Worm (Caenorhabditis elegans) whole organism, young adult: ENCODE results near the gene srd-17.
A peak's percentile ranks its signal among the peaks of the same experiment; 100 is the strongest.

ENCODE experiments used
- F22D6.2 ChIP-seq: sonication (generic microtip); optimal IDR thresholded peaks from 2 replicates; lab custom pipeline; 2016; ENCODE audit warnings: mild to moderate bottlenecking, missing genetic modification characterization, missing compliant biosample characterization
- F39B2.1 ChIP-seq: fragments of 200-800 bp; sonication (Bioruptor generic); IDR thresholded peaks from 2 replicates; pipeline ENCODE4 v1.3.6; 2022; ENCODE audit warnings: missing genetic modification reagents, missing genetic modification characterization, missing compliant biosample characterization
- F57A8.1 ChIP-seq: fragments of 200-800 bp; sonication (Bioruptor generic); optimal IDR thresholded peaks from 2 replicates; lab custom pipeline; 2018; ENCODE audit warnings: mild to moderate bottlenecking, missing genetic modification characterization, moderate library complexity, missing compliant biosample characterization
- K11D2.4 ChIP-seq: fragments of 200-800 bp; sonication (Bioruptor generic); IDR thresholded peaks from 2 replicates; pipeline ENCODE4 v1.3.6; 2022; ENCODE audit warnings: missing genetic modification reagents, missing genetic modification characterization, missing compliant biosample characterization
- K12H6.12 ChIP-seq: fragments of 200-800 bp; sonication (Bioruptor generic); optimal IDR thresholded peaks from 2 replicates; lab custom pipeline; 2018; ENCODE audit warnings: mild to moderate bottlenecking, missing genetic modification characterization, missing compliant biosample characterization
- Y53G8AR.9 ChIP-seq: fragments of 200-800 bp; sonication (Bioruptor generic); conservative IDR thresholded peaks from 2 replicates; pipeline ENCODE4 v1.3.6; 2022; ENCODE audit warnings: missing genetic modification reagents, missing genetic modification characterization, missing compliant biosample characterization
- Y79H2A.3 ChIP-seq: fragments of 200-800 bp; sonication (Bioruptor generic); conservative IDR thresholded peaks from 2 replicates; pipeline ENCODE4 v1.3.6; 2022; ENCODE audit warnings: missing genetic modification reagents, missing genetic modification characterization, missing compliant biosample characterization
- Y95B8A.8 ChIP-seq: fragments of 200-800 bp; sonication (Bioruptor generic); IDR thresholded peaks from 2 replicates; pipeline ENCODE4 v1.3.6; 2022; ENCODE audit warnings: missing genetic modification reagents, missing genetic modification characterization, missing compliant biosample characterization
- aptf-3 ChIP-seq: fragments of 200-800 bp; sonication (Bioruptor generic); IDR thresholded peaks from 2 replicates; pipeline ENCODE4 v1.3.6; 2022; ENCODE audit warnings: missing genetic modification characterization, missing compliant biosample characterization
- athp-1 ChIP-seq: sonication (generic microtip); optimal IDR thresholded peaks from 2 replicates; lab custom pipeline; 2017; ENCODE audit warnings: mild to moderate bottlenecking, missing genetic modification characterization, missing compliant biosample characterization
- attf-6 ChIP-seq: fragments of 200-800 bp; sonication (Bioruptor generic); IDR thresholded peaks from 2 replicates; pipeline ENCODE4 v1.3.6; 2022; ENCODE audit warnings: missing genetic modification reagents, missing genetic modification characterization, missing compliant biosample characterization
- ceh-40 ChIP-seq: fragments of 200-800 bp; sonication (Bioruptor generic); IDR thresholded peaks from 2 replicates; pipeline ENCODE4 v1.3.6; 2022; ENCODE audit warnings: missing genetic modification characterization, missing compliant biosample characterization
- ceh-58 ChIP-seq: fragments of 200-800 bp; sonication (Bioruptor generic); IDR thresholded peaks from 2 replicates; pipeline ENCODE4 v1.3.6; 2022; ENCODE audit warnings: missing genetic modification characterization, missing compliant biosample characterization
- chd-7 ChIP-seq: sonication (generic microtip); optimal IDR thresholded peaks from 2 replicates; lab custom pipeline; 2016; ENCODE audit warnings: mild to moderate bottlenecking, missing genetic modification characterization, moderate library complexity, missing compliant biosample characterization
- dox-1 ChIP-seq: fragments of 200-800 bp; sonication (Bioruptor generic); IDR thresholded peaks from 2 replicates; pipeline ENCODE4 v1.3.6; 2022; ENCODE audit warnings: missing genetic modification reagents, missing genetic modification characterization, missing compliant biosample characterization
- dpff-1 ChIP-seq: sonication (generic microtip); optimal IDR thresholded peaks from 2 replicates; lab custom pipeline; 2017; ENCODE audit warnings: mild to moderate bottlenecking, missing genetic modification characterization, missing compliant biosample characterization
- egl-18 ChIP-seq: fragments of 200-800 bp; sonication (Bioruptor generic); IDR thresholded peaks from 2 replicates; pipeline ENCODE4 v1.3.6; 2022; ENCODE audit warnings: missing genetic modification reagents, missing genetic modification characterization, missing compliant biosample characterization
- egrh-3 ChIP-seq: fragments of 200-800 bp; sonication (Bioruptor generic); IDR thresholded peaks from 2 replicates; pipeline ENCODE4 v1.3.6; 2022; ENCODE audit warnings: missing genetic modification reagents, missing genetic modification characterization, missing compliant biosample characterization
- fkh-3 ChIP-seq: sonication (generic microtip); optimal IDR thresholded peaks from 2 replicates; lab custom pipeline; 2016; ENCODE audit warnings: mild to moderate bottlenecking, missing genetic modification characterization, missing compliant biosample characterization
- hrde-1 ChIP-seq: sonication (generic microtip); optimal IDR thresholded peaks from 2 replicates; lab custom pipeline; 2016; ENCODE audit warnings: missing genetic modification characterization, mild to moderate bottlenecking, missing compliant biosample characterization, moderate library complexity, missing genotype, missing genetic modification reagents, borderline replicate concordance
- let-526 ChIP-seq: fragments of 200-800 bp; sonication (Bioruptor generic); IDR thresholded peaks from 2 replicates; pipeline ENCODE4 v1.3.6; 2022; ENCODE audit warnings: missing genetic modification reagents, missing genetic modification characterization, missing compliant biosample characterization
- madf-10 ChIP-seq: sonication (generic microtip); optimal IDR thresholded peaks from 2 replicates; lab custom pipeline; 2016; ENCODE audit warnings: mild to moderate bottlenecking, missing genetic modification characterization, missing compliant biosample characterization
- madf-6 ChIP-seq: fragments of 200-800 bp; sonication (Bioruptor generic); IDR thresholded peaks from 2 replicates; pipeline ENCODE4 v1.3.6; 2022; ENCODE audit warnings: missing genetic modification reagents, missing genetic modification characterization, missing compliant biosample characterization
- nfya-1 ChIP-seq: sonication (generic microtip); optimal IDR thresholded peaks from 2 replicates; lab custom pipeline; 2017; ENCODE audit warnings: antibody characterized with exemption, missing compliant biosample characterization, missing genetic modification characterization, borderline replicate concordance; ENCODE audit not compliant: insufficient read depth
- nfyb-1 ChIP-seq: fragments of 200-800 bp; sonication (Bioruptor generic); IDR thresholded peaks from 2 replicates; pipeline ENCODE4 v1.3.6; 2022; ENCODE audit warnings: missing genetic modification reagents, missing genetic modification characterization, missing compliant biosample characterization
- pbrm-1 ChIP-seq: fragments of 200-800 bp; sonication (Bioruptor generic); IDR thresholded peaks from 2 replicates; pipeline ENCODE4 v1.3.6; 2022; ENCODE audit warnings: missing genetic modification reagents, missing genetic modification characterization, missing compliant biosample characterization
- rcor-1 ChIP-seq: fragments of 200-800 bp; sonication (Bioruptor generic); IDR thresholded peaks from 2 replicates; pipeline ENCODE4 v1.3.6; 2022; ENCODE audit warnings: missing genetic modification reagents, missing genetic modification characterization, missing compliant biosample characterization
- snpc-1.3 ChIP-seq: sonication (generic microtip); optimal IDR thresholded peaks from 2 replicates; lab custom pipeline; 2017; ENCODE audit warnings: missing genetic modification characterization, mild to moderate bottlenecking, missing compliant biosample characterization, antibody characterized with exemption, moderate library complexity, missing genotype, missing genetic modification reagents; ENCODE audit not compliant: insufficient read depth
- snpc-3.4 ChIP-seq: sonication (generic microtip); optimal IDR thresholded peaks from 2 replicates; lab custom pipeline; 2017; ENCODE audit warnings: missing genetic modification characterization, mild to moderate bottlenecking, missing compliant biosample characterization, antibody characterized with exemption, moderate library complexity, missing genotype, missing genetic modification reagents
- somi-1 ChIP-seq: fragments of 200-800 bp; sonication (Bioruptor generic); optimal IDR thresholded peaks from 2 replicates; lab custom pipeline; 2018; ENCODE audit warnings: mild to moderate bottlenecking, missing genetic modification characterization, missing compliant biosample characterization
- tbx-9 ChIP-seq: sonication (generic microtip); optimal IDR thresholded peaks from 2 replicates; lab custom pipeline; 2016; ENCODE audit warnings: borderline replicate concordance, missing genetic modification characterization, inconsistent platforms, missing compliant biosample characterization
- unc-62 ChIP-seq: fragments of 150-350 bp; optimal IDR thresholded peaks from 2 replicates; lab custom pipeline; 2014; ENCODE audit warnings: missing biosample characterization, missing genetic modification reagents, missing genetic modification characterization
- zfh-2 ChIP-seq: fragments of 200-800 bp; sonication (Bioruptor generic); conservative IDR thresholded peaks from 2 replicates; pipeline ENCODE4 v1.3.6; 2022; ENCODE audit warnings: missing genetic modification reagents, missing genetic modification characterization, missing compliant biosample characterization
- ztf-22 ChIP-seq: fragments of 200-800 bp; sonication (Bioruptor generic); optimal IDR thresholded peaks from 2 replicates; lab custom pipeline; 2018; ENCODE audit warnings: mild to moderate bottlenecking, missing genetic modification characterization, moderate library complexity, missing compliant biosample characterization
- ztf-25 ChIP-seq: fragments of 200-800 bp; sonication (Bioruptor generic); IDR thresholded peaks from 2 replicates; pipeline ENCODE4 v1.3.6; 2022; ENCODE audit warnings: missing genetic modification reagents, missing genetic modification characterization, missing compliant biosample characterization
- ztf-26 ChIP-seq: sonication (generic microtip); optimal IDR thresholded peaks from 2 replicates; lab custom pipeline; 2017; ENCODE audit warnings: missing genetic modification characterization, missing compliant biosample characterization
- ztf-3 ChIP-seq: fragments of 200-800 bp; sonication (Bioruptor generic); optimal IDR thresholded peaks from 2 replicates; lab custom pipeline; 2018; ENCODE audit warnings: mild to moderate bottlenecking, missing genetic modification characterization, missing compliant biosample characterization

srd-17 gene

DNA sequence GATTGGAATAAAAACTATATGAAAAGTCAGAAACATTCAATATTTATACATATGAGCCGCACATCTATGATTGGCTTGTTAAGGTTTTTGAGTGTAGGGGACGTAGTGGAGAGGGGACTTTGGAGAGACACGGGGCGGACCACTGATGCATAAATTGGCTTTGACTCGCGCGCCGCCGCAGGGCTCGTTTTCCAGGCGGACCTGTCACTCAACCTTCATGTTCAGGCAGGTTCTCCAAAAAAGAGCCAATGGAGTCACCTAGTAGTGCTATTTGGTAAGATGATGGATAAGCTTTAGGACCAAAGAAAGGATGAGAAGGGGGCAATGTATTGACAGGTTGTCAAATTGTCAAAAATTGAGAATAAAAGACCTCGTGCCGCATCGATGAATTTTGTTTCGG is 37.5 kb downstream of the srd-17 start:
- TF ChIP-seq pbrm-1 (GFP tag; lab: Robert Waterston, UW) (0 out of 2 replicates have a peak, but pooled peaks have one; percentile 29), dpff-1 (no peak)

DNA sequence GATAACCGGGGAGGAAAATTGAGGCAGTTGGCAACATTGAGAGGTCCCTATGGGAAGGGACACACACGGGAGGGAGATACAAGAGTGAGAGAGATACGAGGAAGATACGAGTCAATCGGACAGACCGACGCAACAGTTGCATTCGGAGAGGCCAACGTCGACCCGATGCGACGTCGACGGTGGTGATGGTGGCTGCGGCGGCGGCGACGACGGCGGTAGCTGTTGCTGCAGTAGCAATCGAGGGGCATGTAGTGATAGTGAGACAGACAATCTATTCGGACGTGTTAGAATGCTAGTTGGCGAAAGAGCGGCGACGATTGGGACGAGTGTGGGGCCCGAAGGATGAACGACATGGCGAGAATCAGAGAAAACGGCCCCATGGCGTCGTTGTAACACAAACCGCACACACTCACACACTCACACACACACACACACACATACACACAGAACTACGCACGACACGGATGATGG is 39.1 kb downstream of the srd-17 start:
- TF ChIP-seq K11D2.4 (0 out of 2 replicates have a peak, but pooled peaks have one; percentile 13), F22D6.2 (tag; lab: Kevin White, UChicago) (no peak), somi-1 (GFP tag; lab: Kevin White, UChicago) (peak; percentile 53), ztf-3 (GFP tag; lab: Kevin White, UChicago) (no peak), dpff-1 (no peak), madf-6 (no peak), Y79H2A.3 (GFP tag; lab: Robert Waterston, UW) (no peak), dox-1 (GFP tag; lab: Robert Waterston, UW) (peak; percentile 55), aptf-3 (GFP tag; lab: Robert Waterston, UW) (no peak), hrde-1 (tag; lab: Kevin White, UChicago) (no peak), F57A8.1 (GFP tag; lab: Kevin White, UChicago) (no peak), fkh-3 (tag; lab: Kevin White, UChicago) (no peak), zfh-2 (GFP tag; lab: Robert Waterston, UW) (peak; percentile 91), egrh-3 (GFP tag; lab: Robert Waterston, UW) (peak; percentile 16; the same call in 1 of the 2 replicates), nfyb-1 (GFP tag; lab: Robert Waterston, UW) (0 out of 2 replicates have a peak, but pooled peaks have one; percentile 27), F39B2.1 (GFP tag; lab: Robert Waterston, UW) (no peak), tbx-9 (tag; lab: Kevin White, UChicago) (no peak), ztf-22 (GFP tag; lab: Kevin White, UChicago) (no peak), egl-18 (GFP tag; lab: Robert Waterston, UW) (no peak), madf-10 (no peak), unc-62 (GFP tag; lab: Kevin White, UChicago) (no peak), snpc-3.4 (no peak), snpc-1.3 (tag; lab: Kevin White, UChicago) (no peak), rcor-1 (GFP tag; lab: Robert Waterston, UW) (no peak), nfya-1 (tag; lab: Kevin White, UChicago) (no peak), let-526 (GFP tag; lab: Robert Waterston, UW) (no peak), chd-7 (peak; percentile 3), ztf-26 (tag; lab: Kevin White, UChicago) (peak; percentile 8), attf-6 (GFP tag; lab: Robert Waterston, UW) (no peak), ceh-40 (no peak), K12H6.12 (peak; percentile 26), Y53G8AR.9 (GFP tag; lab: Robert Waterston, UW) (no peak), Y95B8A.8 (GFP tag; lab: Robert Waterston, UW) (no peak)

DNA sequence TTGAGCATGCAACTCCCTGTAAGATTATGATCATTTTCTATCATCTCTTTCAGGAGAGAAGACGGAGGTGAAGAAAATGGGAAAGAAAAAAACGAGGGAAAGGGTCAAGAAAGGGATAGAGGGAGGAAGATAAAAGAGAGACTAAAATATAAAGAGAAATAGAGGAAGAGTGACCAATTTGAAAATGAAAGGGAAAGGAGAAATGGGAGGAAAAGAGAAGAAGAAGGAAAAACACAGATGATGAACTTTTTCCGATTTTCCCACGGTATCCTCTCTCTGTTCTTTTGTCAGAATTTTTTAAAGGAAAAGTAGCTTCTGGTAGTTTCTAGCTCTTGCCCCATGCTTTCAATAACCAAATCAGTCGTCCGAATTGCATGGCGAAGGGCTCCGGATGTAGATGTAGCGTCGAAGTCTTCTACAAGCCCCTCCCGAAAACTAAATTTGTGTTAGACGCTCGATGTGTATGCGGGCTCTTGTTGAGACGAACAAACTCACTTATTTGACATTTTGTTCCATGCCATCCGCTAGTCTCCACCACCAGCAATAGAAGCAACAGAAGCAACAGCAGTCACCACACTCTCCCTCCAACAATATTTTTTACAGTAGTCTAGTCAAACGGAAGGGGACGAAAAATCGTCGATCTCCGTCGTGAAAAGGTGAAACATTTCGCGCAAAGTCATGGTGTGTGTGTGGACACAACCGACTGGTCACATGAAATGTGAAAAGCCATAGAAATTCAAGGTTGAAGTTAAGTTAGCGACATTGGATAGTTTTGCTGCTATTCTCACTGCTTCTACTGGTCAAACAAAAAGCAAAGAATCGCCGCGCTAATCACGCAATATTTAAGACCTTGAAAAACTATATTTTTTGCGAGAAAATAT is 40.9 kb downstream of the srd-17 start, which contains the start of gene somi-1:
Gene somi-1, minus strand, starts transcription at position 18 of the 881 bp plus-strand sequence.
- TF ChIP-seq ceh-58 (GFP tag; lab: Robert Waterston, UW) (no peak), dox-1 (GFP tag; lab: Robert Waterston, UW) (no peak), somi-1 (GFP tag; lab: Kevin White, UChicago) (peak; percentile 64), athp-1 (no peak), ztf-25 (GFP tag; lab: Robert Waterston, UW) (0 out of 2 replicates have a peak, but pooled peaks have one; percentile 43), ceh-40 (no peak)
